Worm (Caenorhabditis elegans) whole organism, L4 larva: ENCODE results near the gene C33C12.11.

Experiments
- Y75B8A.6 ChIP-seq: fragments of 200-800 bp; sonication (Bioruptor generic); IDR thresholded peaks from 2 replicates; pipeline ENCODE4 v1.3.6; 2022; ENCODE audit warnings: missing genetic modification reagents, missing genetic modification characterization, missing compliant biosample characterization
- ZK337.2 ChIP-seq: fragments of 200-800 bp; sonication (Bioruptor generic); IDR thresholded peaks from 2 replicates; pipeline ENCODE4 v1.3.6; 2022; ENCODE audit warnings: missing genetic modification reagents, missing genetic modification characterization, missing compliant biosample characterization
- ama-1 ChIP-seq: fragments of 150-350 bp; optimal IDR thresholded peaks from 2 replicates; lab custom pipeline; 2014; ENCODE audit warnings: inconsistent platforms, mixed read lengths
- duxl-1 ChIP-seq: sonication (generic microtip); optimal IDR thresholded peaks from 2 replicates; lab custom pipeline; 2016; ENCODE audit warnings: mild to moderate bottlenecking, missing genetic modification characterization, moderate library complexity, missing compliant biosample characterization; ENCODE audit not compliant: poor library complexity
- hlh-30 ChIP-seq: sonication (generic microtip); optimal IDR thresholded peaks from 2 replicates; lab custom pipeline; 2017; ENCODE audit warnings: antibody characterized with exemption, mild to moderate bottlenecking, missing genetic modification characterization, missing compliant biosample characterization; ENCODE audit not compliant: insufficient read depth
- nhr-237 ChIP-seq: sonication (generic microtip); optimal IDR thresholded peaks from 2 replicates; lab custom pipeline; 2017; ENCODE audit warnings: missing biosample characterization, missing genetic modification characterization
- php-3 ChIP-seq: fragments of 200-800 bp; sonication (Bioruptor generic); IDR thresholded peaks from 2 replicates; pipeline ENCODE4 v1.3.6; 2022; ENCODE audit warnings: missing genetic modification reagents, missing genetic modification characterization, missing compliant biosample characterization

- no peak for TF ChIP-seq nhr-237 (tag; lab: Kevin White, UChicago)
- no peak for TF ChIP-seq php-3
- TF ChIP-seq hlh-30 (tag; lab: Kevin White, UChicago): no peak
- no peak for TF ChIP-seq Y75B8A.6 (GFP tag; lab: Robert Waterston, UW)
- no peak for TF ChIP-seq ama-1 (lab: Kevin White, UChicago)
- no peak for TF ChIP-seq ZK337.2
- no peak for TF ChIP-seq duxl-1 (tag; lab: Kevin White, UChicago)
Measured at ce11 chrII:2186730-2187129, 23.1 kb upstream of the C33C12.11 start.
